Fruit fly (Drosophila melanogaster) whole organism, adult: ENCODE results near the gene Skp2.

Source experiments
- CG11617 ChIP-seq: fragments of 200-800 bp; sonication (Bioruptor generic); optimal IDR thresholded peaks from 2 replicates; lab custom pipeline; 2017; ENCODE audit warnings: mild to moderate bottlenecking, missing biosample characterization, missing genetic modification reagents, missing genetic modification characterization
- CG12768 ChIP-seq: fragments of 200-800 bp; sonication (Bioruptor generic); optimal IDR thresholded peaks from 2 replicates; lab custom pipeline; 2017; ENCODE audit warnings: missing biosample characterization, missing genetic modification characterization, mild to moderate bottlenecking, moderate library complexity, missing genetic modification reagents
- CG14711 ChIP-seq: fragments of 200-800 bp; sonication (Bioruptor generic); optimal IDR thresholded peaks from 2 replicates; lab custom pipeline; 2018; ENCODE audit warnings: missing biosample characterization, mild to moderate bottlenecking, missing genetic modification characterization, moderate library complexity
- CG1620 ChIP-seq: fragments of 200-800 bp; sonication (Bioruptor generic); optimal IDR thresholded peaks from 2 replicates; lab custom pipeline; 2016; ENCODE audit warnings: missing biosample characterization, missing genetic modification characterization
- CG33017 ChIP-seq: fragments of 200-800 bp; sonication (Bioruptor generic); optimal IDR thresholded peaks from 2 replicates; lab custom pipeline; 2018; ENCODE audit warnings: missing biosample characterization, mild to moderate bottlenecking, missing genetic modification characterization, moderate library complexity
- Crg-1 ChIP-seq: fragments of 200-800 bp; sonication (Bioruptor generic); optimal IDR thresholded peaks from 2 replicates; lab custom pipeline; 2016; ENCODE audit warnings: missing biosample characterization, missing genetic modification characterization
- Mnt ChIP-seq: fragments of 200-800 bp; sonication (Bioruptor generic); optimal IDR thresholded peaks from 2 replicates; lab custom pipeline; 2016; ENCODE audit warnings: missing biosample characterization, mild to moderate bottlenecking, missing genetic modification characterization
- bab1 ChIP-seq: fragments of 200-800 bp; sonication (Bioruptor generic); optimal IDR thresholded peaks from 3 replicates; lab custom pipeline; 2019; ENCODE audit warnings: missing biosample characterization, mild to moderate bottlenecking, missing genetic modification characterization, moderate library complexity
- cic ChIP-seq: fragments of 200-800 bp; sonication (Bioruptor generic); optimal IDR thresholded peaks from 2 replicates; lab custom pipeline; 2017; ENCODE audit warnings: missing biosample characterization, mild to moderate bottlenecking, missing genetic modification characterization, moderate library complexity
- pad ChIP-seq: fragments of 200-800 bp; sonication (Bioruptor generic); optimal IDR thresholded peaks from 3 replicates; lab custom pipeline; 2017; ENCODE audit warnings: missing biosample characterization, missing genetic modification characterization, mild to moderate bottlenecking, moderate library complexity, missing genetic modification reagents
- toe ChIP-seq: fragments of 200-800 bp; sonication (Bioruptor generic); optimal IDR thresholded peaks from 2 replicates; lab custom pipeline; 2016; ENCODE audit warnings: missing biosample characterization, missing genetic modification characterization

dm6 chr3R:4359625-4360024 is 22.2 kb upstream of the Skp2 start, which contains the start of gene CG1090:
- TF ChIP-seq toe (GFP tag; lab: Kevin White, UChicago): no peak
- TF ChIP-seq CG1620: no peak
- TF ChIP-seq CG11617: no peak
- peak; percentile 9 for TF ChIP-seq CG12768 (GFP tag; lab: Kevin White, UChicago)
- no peak for TF ChIP-seq cic (GFP tag; lab: Kevin White, UChicago)
- TF ChIP-seq CG33017 (tag; lab: Kevin White, UChicago): peak; percentile 7
- no peak for TF ChIP-seq pad (GFP tag; lab: Kevin White, UChicago)
- no peak for TF ChIP-seq Crg-1 (GFP tag; lab: Kevin White, UChicago)
- TF ChIP-seq bab1 (GFP tag; lab: Kevin White, UChicago): no peak
- no peak for TF ChIP-seq Mnt
- TF ChIP-seq CG14711 (tag; lab: Kevin White, UChicago): no peak
